Fruit fly (Drosophila melanogaster) whole organism, embryonic: ENCODE measurements around the gene CG13601.

Experiments used
- Awh ChIP-seq: fragments of 200-800 bp; sonication (Bioruptor generic); IDR thresholded peaks from 2 replicates; pipeline ENCODE4, ENCODE4 v1.3.6; 2022; ENCODE audit warnings: missing biosample characterization, missing genetic modification characterization
- CG18619 ChIP-seq: fragments of 200-800 bp; sonication (Bioruptor generic); optimal IDR thresholded peaks from 3 replicates; lab custom pipeline; 2017; ENCODE audit warnings: missing biosample characterization, mild to moderate bottlenecking, missing genetic modification characterization
- Opbp ChIP-seq: fragments of 200-800 bp; sonication (Bioruptor generic); IDR thresholded peaks from 3 replicates; pipeline ENCODE4 v1.3.6; 2022; ENCODE audit warnings: missing biosample characterization, missing genetic modification characterization; ENCODE audit not compliant: partially characterized antibody
- gce ChIP-seq: fragments of 200-800 bp; sonication (Bioruptor generic); IDR thresholded peaks from 3 replicates; pipeline ENCODE4 v1.3.6; 2022; ENCODE audit warnings: missing biosample characterization, missing genetic modification characterization
- lab ChIP-seq: fragments of 200-800 bp; sonication (Bioruptor generic); optimal IDR thresholded peaks from 3 replicates; lab custom pipeline; 2017; ENCODE audit warnings: missing biosample characterization, missing genetic modification characterization, mild to moderate bottlenecking, moderate library complexity, missing genetic modification reagents
- odd ChIP-seq: fragments of 200-800 bp; sonication (Bioruptor generic); optimal IDR thresholded peaks from 2 replicates; lab custom pipeline; 2017; ENCODE audit warnings: missing biosample characterization, mild to moderate bottlenecking, missing genetic modification characterization

DNA sequence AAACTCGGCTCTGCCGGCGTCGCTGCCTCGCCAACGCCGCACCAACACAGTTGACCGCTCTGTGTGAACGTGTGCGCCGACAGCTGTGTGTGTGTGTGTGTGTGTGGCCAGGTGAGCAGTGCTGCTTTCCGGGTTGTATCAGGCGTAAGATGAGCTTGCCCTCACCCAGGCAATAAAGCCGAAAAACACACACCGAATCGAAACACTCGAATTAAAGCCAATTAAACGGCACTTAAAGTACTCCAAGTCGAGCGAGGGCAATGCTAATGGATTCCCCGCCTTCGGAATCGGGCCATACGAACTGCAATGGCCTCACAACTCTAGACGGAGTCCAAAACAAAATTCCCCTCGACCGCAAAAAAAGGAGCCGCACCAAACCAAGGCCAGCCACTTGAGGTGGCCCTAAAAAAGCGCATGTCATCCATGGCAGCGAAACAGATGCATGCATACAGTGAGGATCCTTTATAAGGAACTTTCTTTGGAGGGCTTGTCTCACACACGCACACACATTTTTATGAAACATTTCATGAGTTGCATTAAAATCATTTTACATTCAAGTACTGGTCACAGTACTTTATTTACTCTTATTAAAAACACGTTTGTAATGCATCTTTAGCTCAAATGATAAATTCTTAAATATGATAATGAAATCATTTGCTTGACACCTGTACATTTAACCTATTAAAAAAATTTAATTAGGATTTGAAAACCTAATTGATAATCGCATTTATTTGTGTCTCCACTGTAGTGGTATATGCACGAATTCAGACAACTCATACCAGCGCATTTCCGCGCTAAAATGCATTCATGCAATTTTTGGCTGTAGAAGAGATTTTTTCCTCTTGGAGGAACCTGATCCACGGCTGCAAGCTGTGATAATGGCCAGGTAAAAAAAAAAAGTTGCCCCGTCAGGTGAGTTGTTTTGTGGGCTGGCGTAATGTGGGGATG is 21.3 kb upstream of the CG13601 start:
- TF ChIP-seq Opbp (no peak), lab (GFP tag; lab: Kevin White, UChicago) (no peak), gce (GFP tag; lab: Robert Waterston, UW) (0 out of 3 replicates have a peak, but pooled peaks have one; percentile 18), odd (GFP tag; lab: Kevin White, UChicago) (no peak), Awh (GFP tag; lab: Robert Waterston, UW) (no peak), CG18619 (GFP tag; lab: Kevin White, UChicago) (no peak)
